Worm (Caenorhabditis elegans): ENCODE results near the gene cbd-1.

The cbd-1 gene

ce11 chrIV:11401482-11401881, 28.7 kb downstream of the cbd-1 start:
- TF ChIP-seq ztf-28 (GFP tag; IDR thresholded peaks at IDR 0.05) (no peak), attf-3 (GFP tag; conservative IDR thresholded peaks at IDR 0.05) (no peak), B0019.2 (GFP tag; conservative IDR thresholded peaks at IDR 0.05) (no peak), ccch-3 (GFP tag; optimal IDR thresholded peaks at IDR 0.05) (no peak), aptf-3 (GFP tag; IDR thresholded peaks at IDR 0.05) (0 out of 2 replicates have a peak, but pooled peaks have one; percentile 69), lin-26 (GFP tag; IDR thresholded peaks at IDR 0.05) (peak; percentile 94), tbp1 (GFP tag; optimal IDR thresholded peaks at IDR 0.05) (peak; percentile 33), efl-1 (GFP tag; optimal IDR thresholded peaks at IDR 0.05) (no peak), hmg-1.2 (GFP tag; IDR thresholded peaks at IDR 0.05) (peak; percentile 37), ceh-79 (tag; optimal IDR thresholded peaks at IDR 0.05) (no peak), bed-2 (GFP tag; IDR thresholded peaks at IDR 0.05) (no peak), hlh-26 (GFP tag; conservative IDR thresholded peaks at IDR 0.05) (no peak), egrh-3 (GFP tag; IDR thresholded peaks at IDR 0.05) (no peak), rec-8 (tag; optimal IDR thresholded peaks at IDR 0.05) (no peak), atf-7 (tag; optimal IDR thresholded peaks at IDR 0.05) (no peak), sdz-38 (tag; optimal IDR thresholded peaks at IDR 0.05) (no peak), snpc-1.3 (tag; optimal IDR thresholded peaks at IDR 0.05; ENCODE audit: insufficient read depth) (no peak), lsl-1 (GFP tag; optimal IDR thresholded peaks at IDR 0.05) (peak; percentile 1), attf-6 (GFP tag; IDR thresholded peaks at IDR 0.05) (peak; percentile 56), let-526 (GFP tag; IDR thresholded peaks at IDR 0.05) (no peak), ztf-22 (GFP tag; optimal IDR thresholded peaks at IDR 0.05) (no peak), T26A5.8 (tag; optimal IDR thresholded peaks at IDR 0.05) (no peak), bed-1 (GFP tag; IDR thresholded peaks at IDR 0.05) (no peak), zim-3 (tag; optimal IDR thresholded peaks at IDR 0.05) (no peak), somi-1 (GFP tag; optimal IDR thresholded peaks at IDR 0.05) (no peak), lsy-27 (tag; optimal IDR thresholded peaks at IDR 0.05; ENCODE audit: borderline replicate concordance, insufficient read depth) (no peak), repo-1 (tag; optimal IDR thresholded peaks at IDR 0.05) (no peak), him-1 (tag; optimal IDR thresholded peaks at IDR 0.05) (no peak), egl-18 (GFP tag; IDR thresholded peaks at IDR 0.05) (no peak), die-1 (tag; optimal IDR thresholded peaks at IDR 0.05) (no peak), nhr-90 (tag; optimal IDR thresholded peaks at IDR 0.05) (no peak), mel-28 (tag; optimal IDR thresholded peaks at IDR 0.05; ENCODE audit: borderline replicate concordance) (no peak), F52B5.7 (tag; optimal IDR thresholded peaks at IDR 0.05) (no peak), zfh-2 (GFP tag; conservative IDR thresholded peaks at IDR 0.05) (no peak), rcor-1 (GFP tag; IDR thresholded peaks at IDR 0.05) (peak; percentile 35), madf-6 (GFP tag; IDR thresholded peaks at IDR 0.05) (peak; percentile 79), mxl-1 (tag; optimal IDR thresholded peaks at IDR 0.05) (no peak), hmg-20 (GFP tag; IDR thresholded peaks at IDR 0.05) (no peak), madf-10 (tag; optimal IDR thresholded peaks at IDR 0.05) (no peak), pbrm-1 (GFP tag; IDR thresholded peaks at IDR 0.05) (peak; percentile 33; the same call in 1 of the 2 replicates), dox-1 (GFP tag; IDR thresholded peaks at IDR 0.05) (peak; percentile 59), ceh-58 (GFP tag; IDR thresholded peaks at IDR 0.05) (no peak), attf-5 (GFP tag; optimal IDR thresholded peaks at IDR 0.05) (no peak), madf-3 (GFP tag; IDR thresholded peaks at IDR 0.05) (0 out of 2 replicates have a peak, but pooled peaks have one; percentile 9), xnd-1 (tag; optimal IDR thresholded peaks at IDR 0.05) (peak; percentile 35), lin-54 (GFP tag; optimal IDR thresholded peaks at IDR 0.05) (peak; percentile 26), akir-1 (GFP tag; optimal IDR thresholded peaks at IDR 0.05) (no peak), ztf-18 (tag; optimal IDR thresholded peaks at IDR 0.05) (no peak), snpc-4 (GFP tag; optimal IDR thresholded peaks at IDR 0.05) (no peak), snpc-4 (tag; optimal IDR thresholded peaks at IDR 0.05) (no peak)
